Worm (Caenorhabditis elegans) whole organism, young adult: ENCODE measurements around the gene R05D3.9.

ENCODE experiments used
- T26A5.8 ChIP-seq: sonication (generic microtip); optimal IDR thresholded peaks from 2 replicates; lab custom pipeline; 2016; ENCODE audit warnings: missing genetic modification characterization, missing compliant biosample characterization
- cebp-1 ChIP-seq, 2 experiments: fragments of 200-800 bp in 1 of 2; sonication (Bioruptor generic) in 1 of 2; sonication (generic microtip) in 1 of 2; IDR thresholded peaks in 1 of 2; optimal IDR thresholded peaks in 1 of 2; 2 replicates each; pipeline versions ENCODE4 v1.3.6 to Lab custom; 2017 to 2022; ENCODE audit warnings: missing compliant biosample characterization in 2 of 2, missing genetic modification characterization in 2 of 2, mild to moderate bottlenecking in 1 of 2, missing genetic modification reagents in 1 of 2, moderate library complexity in 1 of 2
- efl-1 ChIP-seq: fragments of 150-350 bp; optimal IDR thresholded peaks from 2 replicates; lab custom pipeline; 2014; ENCODE audit warnings: missing biosample characterization, missing genetic modification reagents, missing genetic modification characterization
- fkh-3 ChIP-seq: sonication (generic microtip); optimal IDR thresholded peaks from 2 replicates; lab custom pipeline; 2016; ENCODE audit warnings: mild to moderate bottlenecking, missing genetic modification characterization, missing compliant biosample characterization
- lin-54 ChIP-seq: fragments of 200-800 bp; sonication (Bioruptor generic); optimal IDR thresholded peaks from 2 replicates; lab custom pipeline; 2018; ENCODE audit warnings: mild to moderate bottlenecking, missing genetic modification characterization, missing compliant biosample characterization
- unc-62 ChIP-seq: fragments of 150-350 bp; optimal IDR thresholded peaks from 2 replicates; lab custom pipeline; 2014; ENCODE audit warnings: missing biosample characterization, missing genetic modification reagents, missing genetic modification characterization
- ztf-6 ChIP-seq: fragments of 200-800 bp; sonication (Bioruptor generic); IDR thresholded peaks from 2 replicates; pipeline ENCODE4 v1.3.6; 2022; ENCODE audit warnings: missing genetic modification reagents, missing genetic modification characterization, missing compliant biosample characterization

ce11 chrIII:8322645-8323213, 45.8 kb downstream of the R05D3.9 start, which contains the start of gene F10E9.1:
- TF ChIP-seq lin-54 (GFP tag; lab: Kevin White, UChicago) (no peak), ztf-6 (GFP tag; lab: Robert Waterston, UW) (no peak), fkh-3 (no peak), unc-62 (no peak), efl-1 (GFP tag; lab: Kevin White, UChicago) (no peak), T26A5.8 (no peak), cebp-1 (GFP tag; IDR thresholded peaks at IDR 0.05; lab: Robert Waterston, UW) (no peak), cebp-1 (tag; optimal IDR thresholded peaks at IDR 0.05; lab: Kevin White, UChicago) (no peak)
